Fruit fly (Drosophila melanogaster) whole organism, adult: ENCODE measurements around the gene P58IPK.

Experiments
- CG11617 ChIP-seq: fragments of 200-800 bp; sonication (Bioruptor generic); optimal IDR thresholded peaks from 2 replicates; lab custom pipeline; 2017; ENCODE audit warnings: mild to moderate bottlenecking, missing biosample characterization, missing genetic modification reagents, missing genetic modification characterization
- CG12768 ChIP-seq: fragments of 200-800 bp; sonication (Bioruptor generic); optimal IDR thresholded peaks from 2 replicates; lab custom pipeline; 2017; ENCODE audit warnings: missing biosample characterization, missing genetic modification characterization, mild to moderate bottlenecking, moderate library complexity, missing genetic modification reagents
- CG14711 ChIP-seq: fragments of 200-800 bp; sonication (Bioruptor generic); optimal IDR thresholded peaks from 2 replicates; lab custom pipeline; 2018; ENCODE audit warnings: missing biosample characterization, mild to moderate bottlenecking, missing genetic modification characterization, moderate library complexity
- CG1620 ChIP-seq: fragments of 200-800 bp; sonication (Bioruptor generic); optimal IDR thresholded peaks from 2 replicates; lab custom pipeline; 2016; ENCODE audit warnings: missing biosample characterization, missing genetic modification characterization
- CG33017 ChIP-seq: fragments of 200-800 bp; sonication (Bioruptor generic); optimal IDR thresholded peaks from 2 replicates; lab custom pipeline; 2018; ENCODE audit warnings: missing biosample characterization, mild to moderate bottlenecking, missing genetic modification characterization, moderate library complexity
- CG7045 ChIP-seq: fragments of 200-800 bp; sonication (Bioruptor generic); optimal IDR thresholded peaks from 2 replicates; lab custom pipeline; 2017; ENCODE audit warnings: missing biosample characterization, mild to moderate bottlenecking, missing genetic modification characterization
- Clk ChIP-seq: fragments of 200-800 bp; sonication (Bioruptor generic); optimal IDR thresholded peaks from 2 replicates; lab custom pipeline; 2017; ENCODE audit warnings: missing biosample characterization, missing genetic modification characterization
- Crg-1 ChIP-seq: fragments of 200-800 bp; sonication (Bioruptor generic); optimal IDR thresholded peaks from 2 replicates; lab custom pipeline; 2016; ENCODE audit warnings: missing biosample characterization, missing genetic modification characterization
- Mnt ChIP-seq: fragments of 200-800 bp; sonication (Bioruptor generic); optimal IDR thresholded peaks from 2 replicates; lab custom pipeline; 2016; ENCODE audit warnings: missing biosample characterization, mild to moderate bottlenecking, missing genetic modification characterization
- kay ChIP-seq: fragments of 200-800 bp; sonication (Bioruptor generic); peaks from one replicate; lab custom pipeline; 2016; ENCODE audit warnings: missing biosample characterization, missing genetic modification characterization, borderline replicate concordance
- pad ChIP-seq: fragments of 200-800 bp; sonication (Bioruptor generic); optimal IDR thresholded peaks from 3 replicates; lab custom pipeline; 2017; ENCODE audit warnings: missing biosample characterization, missing genetic modification characterization, mild to moderate bottlenecking, moderate library complexity, missing genetic modification reagents
- toe ChIP-seq: fragments of 200-800 bp; sonication (Bioruptor generic); optimal IDR thresholded peaks from 2 replicates; lab custom pipeline; 2016; ENCODE audit warnings: missing biosample characterization, missing genetic modification characterization

dm6 chr3R:9577382-9578137, 9.2 kb upstream of the P58IPK start, which contains the start of the genes Kap-alpha3 and Son:
- TF ChIP-seq CG11617 (GFP tag; lab: Kevin White, UChicago) (peak; percentile 98), CG14711 (peak; percentile 97), Crg-1 (GFP tag; lab: Kevin White, UChicago) (peak; percentile 97), CG7045 (GFP tag; lab: Kevin White, UChicago) (peak; percentile 96), Clk (peak; percentile 88), Mnt (GFP tag; lab: Kevin White, UChicago) (peak; percentile 95), CG12768 (peak; percentile 96), CG1620 (GFP tag; lab: Kevin White, UChicago) (peak; percentile 98), kay (GFP tag; lab: Kevin White, UChicago) (no peak), pad (peak; percentile 89), toe (GFP tag; lab: Kevin White, UChicago) (peak; percentile 98), CG33017 (tag; lab: Kevin White, UChicago) (peak; percentile 89)
